Worm (Caenorhabditis elegans) whole organism, L1 larva: Measurements from ENCODE around the gene C34E7.3.

Experiments
- C04F5.9 ChIP-seq: sonication (generic microtip); optimal IDR thresholded peaks from 2 replicates; lab custom pipeline; 2016; ENCODE audit warnings: missing genetic modification characterization, missing compliant biosample characterization
- C34B4.2 ChIP-seq: sonication (generic microtip); optimal IDR thresholded peaks from 2 replicates; lab custom pipeline; 2017; ENCODE audit warnings: mild to moderate bottlenecking, missing genetic modification characterization, missing compliant biosample characterization
- F16B12.6 ChIP-seq: fragments of 150-350 bp; optimal IDR thresholded peaks from 2 replicates; lab custom pipeline; 2014; ENCODE audit warnings: missing biosample characterization, missing genetic modification characterization
- Y116A8C.19 ChIP-seq: sonication (generic microtip); optimal IDR thresholded peaks from 2 replicates; lab custom pipeline; 2016; ENCODE audit warnings: missing compliant biosample characterization, missing genetic modification characterization, borderline replicate concordance
- aha-1 ChIP-seq: fragments of 150-350 bp; optimal IDR thresholded peaks from 2 replicates; lab custom pipeline; 2014; ENCODE audit warnings: missing biosample characterization, missing genetic modification characterization
- alr-1 ChIP-seq: fragments of 200-800 bp; sonication (Bioruptor generic); optimal IDR thresholded peaks from 2 replicates; lab custom pipeline; 2018; ENCODE audit warnings: borderline replicate concordance, mild to moderate bottlenecking, missing genetic modification characterization, missing compliant biosample characterization
- ama-1 ChIP-seq: fragments of 150-350 bp; optimal IDR thresholded peaks from 2 replicates; lab custom pipeline; 2014
- blmp-1 ChIP-seq: fragments of 150-350 bp; optimal IDR thresholded peaks from 2 replicates; lab custom pipeline; 2014; ENCODE audit warnings: missing biosample characterization, missing genetic modification characterization
- ceh-63 ChIP-seq: fragments of 200-800 bp; sonication (Bioruptor generic); optimal IDR thresholded peaks from 2 replicates; lab custom pipeline; 2018; ENCODE audit warnings: mild to moderate bottlenecking, missing genetic modification characterization, missing compliant biosample characterization
- ceh-8 ChIP-seq: fragments of 200-800 bp; sonication (Bioruptor generic); optimal IDR thresholded peaks from 2 replicates; lab custom pipeline; 2018; ENCODE audit warnings: mild to moderate bottlenecking, missing genetic modification characterization, moderate library complexity, missing compliant biosample characterization
- ceh-82 ChIP-seq, 3 experiments: fragments of 150-350 bp in 1 of 3; sonication (generic microtip) in 2 of 3; optimal IDR thresholded peaks; 2 replicates each; lab custom pipeline; 2014 to 2017; ENCODE audit warnings: missing biosample characterization in 3 of 3, missing genetic modification characterization in 3 of 3
- ceh-88 ChIP-seq: fragments of 200-800 bp; sonication (Bioruptor generic); IDR thresholded peaks from 2 replicates; pipeline ENCODE4 v1.3.6; 2022; ENCODE audit warnings: missing genetic modification characterization, missing compliant biosample characterization
- ces-1 ChIP-seq: fragments of 150-350 bp; optimal IDR thresholded peaks from 2 replicates; lab custom pipeline; 2014; ENCODE audit warnings: missing biosample characterization, missing genetic modification reagents, missing genetic modification characterization
- dsc-1 ChIP-seq: sonication (generic microtip); optimal IDR thresholded peaks from 2 replicates; lab custom pipeline; 2016; ENCODE audit warnings: mild to moderate bottlenecking, missing genetic modification characterization, missing compliant biosample characterization
- efl-3 ChIP-seq: fragments of 200-800 bp; sonication (Bioruptor generic); optimal IDR thresholded peaks from 2 replicates; lab custom pipeline; 2018; ENCODE audit warnings: mild to moderate bottlenecking, missing genetic modification characterization, missing compliant biosample characterization
- egl-13 ChIP-seq: sonication (generic microtip); optimal IDR thresholded peaks from 2 replicates; lab custom pipeline; 2016; ENCODE audit warnings: missing genotype, missing genetic modification reagents, missing genetic modification characterization, missing compliant biosample characterization
- egl-27 ChIP-seq, 2 experiments: fragments of 150-350 bp in 1 of 2; sonication (generic microtip); optimal IDR thresholded peaks; 3 replicates each; lab custom pipeline; 2017 to 2018; ENCODE audit warnings: missing biosample characterization in 2 of 2, missing genetic modification characterization in 2 of 2, missing genetic modification reagents in 2 of 2
- elt-2 ChIP-seq: sonication (generic microtip); optimal IDR thresholded peaks from 2 replicates; lab custom pipeline; 2016; ENCODE audit warnings: missing genetic modification characterization, mild to moderate bottlenecking, inconsistent platforms, missing compliant biosample characterization, missing genetic modification reagents
- ets-5 ChIP-seq: fragments of 200-800 bp; sonication (Bioruptor generic); IDR thresholded peaks from 2 replicates; pipeline ENCODE4 v1.3.6; 2022; ENCODE audit warnings: missing genetic modification characterization, missing compliant biosample characterization
- fkh-10 ChIP-seq: sonication (generic microtip); optimal IDR thresholded peaks from 2 replicates; lab custom pipeline; 2017; ENCODE audit warnings: missing biosample characterization, missing genetic modification reagents, missing genetic modification characterization
- fos-1 ChIP-seq: fragments of 150-350 bp; optimal IDR thresholded peaks from 2 replicates; lab custom pipeline; 2014; ENCODE audit warnings: missing biosample characterization, missing genetic modification characterization
- grh-1 ChIP-seq: fragments of 200-800 bp; sonication (Bioruptor generic); IDR thresholded peaks from 2 replicates; pipeline ENCODE4 v1.3.6; 2022; ENCODE audit warnings: missing genetic modification reagents, missing genetic modification characterization, missing compliant biosample characterization
- hlh-17 ChIP-seq: fragments of 200-800 bp; sonication (Bioruptor generic); optimal IDR thresholded peaks from 2 replicates; lab custom pipeline; 2018; ENCODE audit warnings: missing genetic modification characterization, mild to moderate bottlenecking, missing compliant biosample characterization, moderate library complexity, borderline replicate concordance
- irx-1 ChIP-seq: sonication (generic microtip); optimal IDR thresholded peaks from 2 replicates; lab custom pipeline; 2016; ENCODE audit warnings: missing genetic modification characterization, missing compliant biosample characterization
- lin-13 ChIP-seq: fragments of 150-350 bp; optimal IDR thresholded peaks from 2 replicates; lab custom pipeline; 2014; ENCODE audit warnings: missing biosample characterization, missing genetic modification reagents, missing genetic modification characterization
- lin-14 ChIP-seq: fragments of 200-800 bp; sonication (Bioruptor generic); optimal IDR thresholded peaks from 2 replicates; lab custom pipeline; 2018; ENCODE audit warnings: mild to moderate bottlenecking, missing genetic modification characterization, moderate library complexity, missing compliant biosample characterization
- lin-35 ChIP-seq, 2 experiments: fragments of 150-350 bp; optimal IDR thresholded peaks; 2 replicates each; lab custom pipeline; 2014; ENCODE audit warnings: missing biosample characterization in 2 of 2, missing genetic modification characterization in 2 of 2, missing genetic modification reagents in 2 of 2
- lir-3 ChIP-seq: sonication (generic microtip); optimal IDR thresholded peaks from 2 replicates; lab custom pipeline; 2016; ENCODE audit warnings: mild to moderate bottlenecking, missing genetic modification characterization, moderate library complexity, missing compliant biosample characterization; ENCODE audit not compliant: poor library complexity
- lsy-2 ChIP-seq, 2 experiments: fragments of 150-350 bp; optimal IDR thresholded peaks; 2 replicates each; lab custom pipeline; 2014; ENCODE audit warnings: missing biosample characterization in 2 of 2, missing genetic modification characterization in 2 of 2
- mdl-1 ChIP-seq, 2 experiments: fragments of 150-350 bp; optimal IDR thresholded peaks; 2 replicates each; lab custom pipeline; 2014 to 2017; ENCODE audit warnings: missing biosample characterization in 2 of 2, missing genetic modification characterization in 2 of 2, inconsistent platforms in 1 of 2
- mep-1 ChIP-seq: fragments of 150-350 bp; optimal IDR thresholded peaks from 2 replicates; lab custom pipeline; 2014; ENCODE audit warnings: missing biosample characterization, missing genetic modification characterization
- nhr-19 ChIP-seq: fragments of 200-800 bp; sonication (Bioruptor generic); conservative IDR thresholded peaks from 2 replicates; pipeline ENCODE4 v1.3.6; 2022; ENCODE audit warnings: missing genetic modification characterization, missing compliant biosample characterization
- nhr-20 ChIP-seq: sonication (generic microtip); optimal IDR thresholded peaks from 2 replicates; lab custom pipeline; 2016; ENCODE audit warnings: mild to moderate bottlenecking, missing genetic modification characterization, missing compliant biosample characterization
- nhr-47 ChIP-seq: sonication (generic microtip); optimal IDR thresholded peaks from 2 replicates; lab custom pipeline; 2016; ENCODE audit warnings: mild to moderate bottlenecking, missing genetic modification characterization, moderate library complexity, missing compliant biosample characterization
- nhr-76 ChIP-seq: sonication (generic microtip); optimal IDR thresholded peaks from 2 replicates; lab custom pipeline; 2017; ENCODE audit warnings: missing biosample characterization, missing genetic modification characterization
- nhr-85 ChIP-seq: sonication (generic microtip); peaks from one replicate; lab custom pipeline; 2016; ENCODE audit warnings: missing genetic modification characterization, inconsistent platforms, missing compliant biosample characterization
- pax-3 ChIP-seq: fragments of 200-800 bp; sonication (Bioruptor generic); optimal IDR thresholded peaks from 2 replicates; lab custom pipeline; 2018; ENCODE audit warnings: mild to moderate bottlenecking, missing genetic modification characterization, moderate library complexity, missing compliant biosample characterization
- pqm-1 ChIP-seq: sonication (generic microtip); optimal IDR thresholded peaks from 3 replicates; lab custom pipeline; 2017; ENCODE audit warnings: missing biosample characterization, missing genetic modification characterization
- rnt-1 ChIP-seq: sonication (generic microtip); optimal IDR thresholded peaks from 2 replicates; lab custom pipeline; 2016; ENCODE audit warnings: mild to moderate bottlenecking, missing genetic modification characterization, moderate library complexity, missing compliant biosample characterization
- skn-1 ChIP-seq: fragments of 150-350 bp; optimal IDR thresholded peaks from 2 replicates; lab custom pipeline; 2014; ENCODE audit warnings: missing biosample characterization, missing genetic modification characterization
- snpc-4 ChIP-seq: fragments of 150-350 bp; optimal IDR thresholded peaks from 2 replicates; lab custom pipeline; 2014; ENCODE audit warnings: missing biosample characterization, missing genetic modification characterization
- snu-23 ChIP-seq: sonication (generic microtip); optimal IDR thresholded peaks from 2 replicates; lab custom pipeline; 2016; ENCODE audit warnings: missing genetic modification characterization, missing compliant biosample characterization
- sptf-1 ChIP-seq: fragments of 150-350 bp; optimal IDR thresholded peaks from 2 replicates; lab custom pipeline; 2014; ENCODE audit warnings: missing biosample characterization, missing genetic modification characterization
- sup-37 ChIP-seq: fragments of 200-800 bp; sonication (Bioruptor generic); optimal IDR thresholded peaks from 2 replicates; lab custom pipeline; 2018; ENCODE audit warnings: mild to moderate bottlenecking, missing genetic modification characterization, missing compliant biosample characterization
- tlp-1 ChIP-seq: fragments of 150-350 bp; optimal IDR thresholded peaks from 2 replicates; lab custom pipeline; 2014; ENCODE audit warnings: missing biosample characterization, missing genetic modification characterization
- unc-130 ChIP-seq: fragments of 150-350 bp; optimal IDR thresholded peaks from 2 replicates; lab custom pipeline; 2017; ENCODE audit warnings: missing biosample characterization, missing genetic modification characterization, inconsistent platforms
- unc-30 ChIP-seq: sonication (generic microtip); optimal IDR thresholded peaks from 2 replicates; lab custom pipeline; 2017; ENCODE audit warnings: missing biosample characterization, missing genetic modification characterization
- unc-62 ChIP-seq: fragments of 150-350 bp; optimal IDR thresholded peaks from 2 replicates; lab custom pipeline; 2014; ENCODE audit warnings: missing biosample characterization, missing genetic modification reagents, missing genetic modification characterization
- unc-86 ChIP-seq: sonication (generic microtip); optimal IDR thresholded peaks from 2 replicates; lab custom pipeline; 2016; ENCODE audit warnings: missing genetic modification characterization, missing compliant biosample characterization
- unc-98 ChIP-seq: fragments of 200-800 bp; sonication (Bioruptor generic); IDR thresholded peaks from 2 replicates; pipeline ENCODE4 v1.3.6; 2022; ENCODE audit warnings: missing genetic modification characterization, missing compliant biosample characterization
- zip-4 ChIP-seq: fragments of 200-800 bp; sonication (Bioruptor generic); optimal IDR thresholded peaks from 2 replicates; lab custom pipeline; 2018; ENCODE audit warnings: mild to moderate bottlenecking, missing genetic modification characterization, moderate library complexity, missing compliant biosample characterization
- ztf-4 ChIP-seq: fragments of 150-350 bp; optimal IDR thresholded peaks from 2 replicates; lab custom pipeline; 2014; ENCODE audit warnings: missing biosample characterization, missing genetic modification characterization

The C34E7.3 gene

DNA sequence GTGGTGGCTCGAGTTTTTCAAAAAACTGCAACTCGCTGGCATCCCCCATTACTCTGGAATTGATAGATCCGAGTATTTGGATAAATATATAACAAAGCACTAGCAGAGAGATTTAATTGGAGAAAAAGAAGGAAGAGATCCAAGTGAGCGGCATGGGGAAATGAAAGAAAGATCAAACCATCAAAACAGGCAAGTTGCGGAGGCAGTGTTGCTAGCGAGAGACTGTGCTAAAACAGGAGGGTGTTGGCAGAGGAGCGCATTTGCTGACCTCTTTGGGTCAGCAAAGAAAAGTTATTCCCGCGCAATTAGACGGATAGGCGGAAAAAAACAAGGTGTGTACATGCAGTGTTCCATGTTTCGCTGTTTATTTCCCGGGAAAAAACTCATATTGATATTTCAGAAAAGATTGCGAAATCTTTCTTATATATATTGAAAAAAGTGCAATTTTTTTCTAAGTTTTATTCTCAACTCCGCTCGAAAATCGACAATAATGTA lies 45.6 kb downstream of the C34E7.3 start, which contains the start of gene ppk-3 (continued):
- peak; percentile 84 for TF ChIP-seq ztf-4 (tag; lab: Kevin White, UChicago)
- TF ChIP-seq nhr-19: peak; percentile 91
- peak; percentile 88 for TF ChIP-seq nhr-47 (tag; lab: Kevin White, UChicago)
- peak; percentile 54 for TF ChIP-seq F16B12.6 (tag; lab: Kevin White, UChicago)
- peak in 1 of 2 experiments; percentile 82 for TF ChIP-seq mdl-1 (tag; optimal IDR thresholded peaks at IDR 0.05; lab: Kevin White, UChicago)
- TF ChIP-seq C04F5.9 (tag; lab: Kevin White, UChicago): peak; percentile 59
- TF ChIP-seq unc-98 (GFP tag; lab: Robert Waterston, UW): no peak
- TF ChIP-seq ama-1 (lab: Kevin White, UChicago): no peak
- TF ChIP-seq grh-1 (GFP tag; lab: Robert Waterston, UW): peak; percentile 85
- no peak for TF ChIP-seq C34B4.2 (tag; lab: Kevin White, UChicago)
- TF ChIP-seq aha-1 (tag; lab: Kevin White, UChicago): no peak
- TF ChIP-seq ceh-8 (GFP tag; lab: Kevin White, UChicago): peak; percentile 49
- peak; percentile 92 for TF ChIP-seq nhr-85 (tag; lab: Kevin White, UChicago)
- TF ChIP-seq rnt-1 (tag; lab: Kevin White, UChicago): peak; percentile 95
- peak; percentile 94 for TF ChIP-seq snu-23 (GFP tag; lab: Kevin White, UChicago)
- peak; percentile 85 for TF ChIP-seq lin-13 (GFP tag; lab: Kevin White, UChicago)
- TF ChIP-seq fos-1 (tag; lab: Kevin White, UChicago): peak; percentile 72
- TF ChIP-seq sup-37: peak; percentile 56
- no peak for TF ChIP-seq sptf-1
- TF ChIP-seq ceh-88 (GFP tag; lab: Robert Waterston, UW): peak; percentile 61
- TF ChIP-seq nhr-20: peak; percentile 93
- peak; percentile 84 to 88 for TF ChIP-seq lin-35 (GFP tag; optimal IDR thresholded peaks at IDR 0.05; lab: Kevin White, UChicago)
- TF ChIP-seq ces-1: no peak
- TF ChIP-seq unc-86 (tag; lab: Kevin White, UChicago): peak; percentile 78
- peak; percentile 79 to 88 (median 83) for TF ChIP-seq ceh-82 (tag; optimal IDR thresholded peaks at IDR 0.05; lab: Kevin White, UChicago)
- peak; percentile 70 for TF ChIP-seq snpc-4 (tag; lab: Kevin White, UChicago)
- no peak for TF ChIP-seq efl-3 (GFP tag; lab: Kevin White, UChicago)
- peak; percentile 40 for TF ChIP-seq fkh-10 (GFP tag; lab: Kevin White, UChicago)
- peak; percentile 49 for TF ChIP-seq zip-4
- peak; percentile 81 for TF ChIP-seq irx-1 (tag; lab: Kevin White, UChicago)
- no peak for TF ChIP-seq hlh-17
- no peak for TF ChIP-seq pqm-1 (tag; lab: Kevin White, UChicago)
- peak; percentile 36 for TF ChIP-seq pax-3 (tag; lab: Kevin White, UChicago)
- TF ChIP-seq lin-14: peak; percentile 93
- no peak for TF ChIP-seq tlp-1
- TF ChIP-seq lsy-2 (tag; optimal IDR thresholded peaks at IDR 0.05; lab: Kevin White, UChicago): peak; percentile 78 to 83
- peak; percentile 88 for TF ChIP-seq blmp-1 (tag; lab: Kevin White, UChicago)
- TF ChIP-seq dsc-1 (tag; lab: Kevin White, UChicago): peak; percentile 89
- TF ChIP-seq egl-27 (tag; optimal IDR thresholded peaks at IDR 0.05; lab: Kevin White, UChicago): no peak
- TF ChIP-seq egl-13 (tag; lab: Kevin White, UChicago): peak; percentile 63
- no peak for TF ChIP-seq ceh-63 (GFP tag; lab: Kevin White, UChicago)
- no peak for TF ChIP-seq ets-5 (GFP tag; lab: Robert Waterston, UW)
- TF ChIP-seq mep-1 (tag; lab: Kevin White, UChicago): peak; percentile 93
- TF ChIP-seq unc-130: peak; percentile 79
- TF ChIP-seq elt-2 (tag; lab: Kevin White, UChicago): peak; percentile 19
- no peak for TF ChIP-seq unc-62
- TF ChIP-seq nhr-76 (tag; lab: Kevin White, UChicago): no peak
- peak; percentile 65 for TF ChIP-seq skn-1 (tag; lab: Kevin White, UChicago)
- peak; percentile 66 for TF ChIP-seq lir-3 (tag; lab: Kevin White, UChicago)
- TF ChIP-seq Y116A8C.19 (tag; lab: Kevin White, UChicago): no peak
- TF ChIP-seq unc-30: no peak
- no peak for TF ChIP-seq alr-1 (tag; lab: Kevin White, UChicago)
